Worm (Caenorhabditis elegans): ENCODE measurements around the gene F20B6.10.
"Not testable (repeated sequence)": the region's sequence is repeated elsewhere in the genome, so short reads cannot be mapped to it uniquely, and the experiment has no call there.

Gene F20B6.10

DNA sequence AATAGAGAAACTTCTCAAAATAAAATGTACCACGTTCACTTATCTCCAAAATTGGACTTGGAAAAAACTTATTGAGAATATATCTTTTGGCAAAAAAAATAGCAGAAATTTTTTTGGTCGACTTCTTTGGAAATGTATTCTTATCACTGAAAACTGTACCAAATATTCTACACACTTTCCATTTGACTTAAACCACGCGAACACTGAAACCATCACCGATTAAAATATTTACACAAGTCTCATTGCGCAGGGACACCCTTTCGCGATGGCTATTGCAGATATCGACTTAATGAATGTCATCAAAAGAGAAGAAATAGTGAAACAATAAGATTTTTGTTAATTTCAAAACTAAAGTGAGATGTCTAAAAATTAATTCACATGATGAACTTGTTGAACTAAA, 8.5 kb downstream of the F20B6.10 start:
- TF ChIP-seq ets-4 (tag; optimal IDR thresholded peaks at IDR 0.05): no peak

DNA sequence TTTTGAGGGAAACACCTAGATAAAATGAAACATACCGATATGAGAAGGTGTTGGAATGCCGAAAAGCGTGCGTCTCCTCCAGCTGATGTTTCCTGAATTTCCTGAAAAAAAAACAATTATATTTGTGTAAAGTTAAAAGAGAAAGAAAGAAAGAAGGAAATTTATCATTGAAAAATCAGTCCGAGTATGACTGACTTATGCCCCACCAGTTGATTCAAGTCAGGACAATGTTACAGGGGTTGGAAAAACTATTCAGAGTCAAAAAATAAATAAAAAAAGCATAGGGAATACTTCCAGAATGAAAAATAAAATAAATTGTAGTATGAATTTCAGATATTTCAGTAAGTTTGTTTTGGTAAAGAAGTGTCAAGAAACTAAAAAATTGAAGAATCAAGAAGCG, 9.6 kb downstream of the F20B6.10 start, which contains the start of gene F20B6.9:
TSS of gene F20B6.9 (minus strand) at position 101 of the 400 bp plus-strand sequence.
- not testable (repeated sequence) for TF ChIP-seq ceh-19 (GFP tag; optimal IDR thresholded peaks at IDR 0.05); rnt-1 (tag; optimal IDR thresholded peaks at IDR 0.05); fax-1 (tag; optimal IDR thresholded peaks at IDR 0.05)

DNA sequence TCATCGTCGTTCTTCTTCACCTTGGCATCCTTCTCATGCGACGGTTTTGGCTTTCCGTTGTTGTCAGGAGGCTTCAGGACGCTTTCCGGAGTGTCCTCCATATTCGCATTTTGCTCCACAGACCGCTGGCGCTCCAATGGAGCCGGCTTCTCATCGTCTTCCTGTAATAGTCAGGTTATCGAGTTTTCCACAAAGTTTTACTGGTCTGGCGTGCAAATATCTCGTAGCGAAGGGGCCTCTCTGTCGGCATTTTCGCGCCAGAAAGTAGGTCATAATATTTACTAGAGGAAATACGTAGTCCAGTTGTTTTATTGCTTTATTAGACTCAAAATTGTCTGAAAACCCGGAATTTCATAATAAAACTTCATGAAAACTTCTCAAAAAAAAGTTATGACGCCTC, 14.9 kb downstream of the F20B6.10 start, which contains the start of gene F20B6.6:
TSS of gene F20B6.6 (minus strand) at position 101 of the 400 bp plus-strand sequence.
- not testable (repeated sequence) for TF ChIP-seq npax-4 (tag; optimal IDR thresholded peaks at IDR 0.05); ama-1 (optimal IDR thresholded peaks at IDR 0.05); tbx-2 (tag; optimal IDR thresholded peaks at IDR 0.05)

DNA sequence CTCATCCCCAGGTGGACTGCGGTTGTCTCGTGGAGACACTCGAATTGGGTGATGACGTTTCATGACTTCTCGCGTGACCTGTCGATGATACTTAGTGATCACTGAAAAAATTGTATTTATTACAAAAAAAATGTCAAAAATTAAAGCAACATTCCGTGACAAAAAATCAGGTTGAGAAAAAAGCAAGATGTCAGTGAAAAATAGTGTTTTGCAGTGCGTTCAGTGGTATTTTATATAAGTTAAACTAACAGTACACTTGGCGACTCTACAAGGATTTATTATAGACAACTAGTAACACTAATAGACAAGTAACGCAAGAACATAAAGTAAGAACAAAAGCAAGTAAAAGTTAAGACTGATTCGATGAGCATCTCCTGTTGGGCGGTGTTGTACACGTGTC, 17.2 kb downstream of the F20B6.10 start, which contains the start of gene F20B6.5:
TSS of gene F20B6.5 (minus strand) at position 101 of the 400 bp plus-strand sequence.
- not testable (repeated sequence) for TF ChIP-seq ztf-16, pha-2, ttx-3 (tag; optimal IDR thresholded peaks at IDR 0.05)

DNA sequence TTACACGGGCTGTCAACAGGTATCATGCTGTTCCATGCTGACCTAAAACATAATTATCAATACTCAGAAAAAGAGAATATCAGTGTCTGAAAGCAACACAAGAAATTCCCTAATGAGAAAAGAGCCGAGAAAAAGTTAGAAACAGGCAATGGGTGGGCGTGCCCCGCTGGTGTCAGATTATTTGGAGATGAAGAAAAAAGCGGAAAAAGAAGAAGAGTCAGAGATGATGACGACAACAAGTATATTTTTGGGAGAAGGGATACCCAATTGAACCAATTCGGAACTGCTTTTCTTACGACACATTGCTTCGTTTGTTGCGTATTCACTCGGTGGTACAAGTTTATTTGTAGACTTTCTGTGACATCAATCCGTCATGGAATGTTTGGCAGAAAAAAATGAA, 20.6 kb downstream of the F20B6.10 start, which contains the start of gene F20B6.4:
TSS of gene F20B6.4 (minus strand) at position 101 of the 400 bp plus-strand sequence.
- no peak for TF ChIP-seq npax-4 (tag; optimal IDR thresholded peaks at IDR 0.05)
- no peak for TF ChIP-seq rnt-1 (tag; optimal IDR thresholded peaks at IDR 0.05)
- TF ChIP-seq ama-1 (optimal IDR thresholded peaks at IDR 0.05): no peak
- no peak for TF ChIP-seq C08G9.2 (tag; optimal IDR thresholded peaks at IDR 0.05)
- no peak for TF ChIP-seq hlh-15 (tag; optimal IDR thresholded peaks at IDR 0.05)
- TF ChIP-seq K09A11.1 (tag; optimal IDR thresholded peaks at IDR 0.05; ENCODE audit: insufficient read depth): no peak
- no peak for TF ChIP-seq pqm-1 (tag; optimal IDR thresholded peaks at IDR 0.05)
- TF ChIP-seq hlh-30 (tag; optimal IDR thresholded peaks at IDR 0.05; ENCODE audit: insufficient read depth): no peak
- TF ChIP-seq zip-5 (tag; optimal IDR thresholded peaks at IDR 0.05): no peak

DNA sequence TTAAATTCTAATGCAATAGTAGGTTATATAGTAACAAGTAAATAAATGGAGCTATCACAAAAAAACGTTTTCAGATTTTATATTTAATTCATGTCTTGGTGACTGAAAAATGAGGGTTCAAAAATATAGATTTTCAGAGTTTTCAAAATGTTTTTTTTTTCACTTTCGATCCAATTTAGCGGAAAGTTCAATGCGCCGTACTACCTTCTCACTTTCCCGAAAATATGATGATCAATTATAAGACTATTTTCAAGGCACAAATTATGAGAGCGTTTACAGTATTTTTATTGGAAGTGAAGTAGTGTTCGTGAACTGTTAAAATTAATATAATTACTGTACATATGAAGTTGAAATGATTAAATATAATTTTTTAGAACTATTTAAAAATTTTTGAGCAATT, 23.9 kb downstream of the F20B6.10 start:
- TF ChIP-seq fax-1 (tag; optimal IDR thresholded peaks at IDR 0.05) (no peak), lin-11 (tag; optimal IDR thresholded peaks at IDR 0.05) (no peak), rnt-1 (tag; optimal IDR thresholded peaks at IDR 0.05) (no peak), zip-5 (tag; optimal IDR thresholded peaks at IDR 0.05) (no peak), C08G9.2 (tag; optimal IDR thresholded peaks at IDR 0.05) (no peak)

DNA sequence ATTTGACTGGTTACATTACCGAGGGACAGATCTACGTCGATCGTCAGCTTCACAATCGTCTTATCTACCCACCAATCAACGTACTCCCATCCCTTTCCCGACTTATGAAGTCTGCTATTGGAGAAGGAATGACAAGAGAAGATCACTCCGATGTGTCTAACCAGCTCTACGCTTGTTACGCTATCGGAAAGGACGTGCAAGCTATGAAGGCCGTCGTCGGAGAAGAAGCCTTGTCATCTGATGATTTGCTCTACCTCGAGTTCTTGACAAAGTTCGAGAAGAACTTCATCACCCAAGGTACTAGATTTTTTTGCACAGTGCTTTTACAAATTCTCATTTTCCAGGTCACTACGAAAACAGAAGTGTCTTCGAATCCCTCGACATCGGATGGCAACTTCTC, 24.8 kb downstream of the F20B6.10 start:
- TF ChIP-seq eyg-1 (tag; optimal IDR thresholded peaks at IDR 0.05) (no peak), lin-11 (tag; optimal IDR thresholded peaks at IDR 0.05) (no peak), ceh-18 (tag; optimal IDR thresholded peaks at IDR 0.05) (no peak)

DNA sequence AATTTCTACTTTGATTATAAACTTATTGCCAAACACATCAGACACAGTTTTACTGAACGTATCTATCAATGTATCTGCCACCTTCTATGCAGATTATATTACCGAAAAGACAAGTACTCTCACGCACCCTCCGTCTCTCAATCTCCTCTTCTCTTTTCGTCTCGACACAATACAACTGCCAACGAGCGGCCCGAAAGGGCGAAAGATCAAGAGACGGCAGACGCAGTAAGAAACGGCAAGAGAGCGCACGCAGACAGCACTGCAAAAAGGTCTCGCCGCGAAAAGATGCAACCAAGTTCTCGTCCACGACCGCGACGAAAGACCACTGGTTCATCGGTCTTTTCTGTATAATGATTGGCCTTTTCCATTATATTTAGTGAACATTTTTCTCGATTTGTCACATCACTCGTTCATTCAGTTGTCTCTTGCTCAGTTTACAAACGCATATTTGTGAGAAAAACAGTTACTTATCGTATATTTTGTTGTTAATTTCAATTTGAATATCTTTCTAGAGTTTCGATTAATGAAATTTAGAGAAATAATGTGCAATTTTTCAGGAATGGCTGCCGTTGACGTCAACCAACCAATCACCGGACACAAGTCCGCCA, 26.4 kb downstream of the F20B6.10 start, which contains the start of gene vha-12:
TSS of gene vha-12 (plus strand) at position 558 of the 608 bp plus-strand sequence.
- TF ChIP-seq ceh-31 (tag; optimal IDR thresholded peaks at IDR 0.05) (peak; percentile 87), sdc-2 (tag; optimal IDR thresholded peaks at IDR 0.05) (peak; percentile 82), ceh-2 (tag; optimal IDR thresholded peaks at IDR 0.05) (peak; percentile 29), madf-2 (tag; optimal IDR thresholded peaks at IDR 0.05) (no peak), ceh-14 (tag; optimal IDR thresholded peaks at IDR 0.05) (peak; percentile 18), pag-3 (tag; optimal IDR thresholded peaks at IDR 0.05; ENCODE audit: borderline replicate concordance) (no peak), nfya-1 (tag; optimal IDR thresholded peaks at IDR 0.05) (peak; percentile 86), rnt-1 (tag; optimal IDR thresholded peaks at IDR 0.05) (peak; percentile 48), che-1 (tag; optimal IDR thresholded peaks at IDR 0.05) (no peak), hlh-30 (tag; optimal IDR thresholded peaks at IDR 0.05; ENCODE audit: insufficient read depth) (peak; percentile 51), ceh-34 (tag; optimal IDR thresholded peaks at IDR 0.05) (peak; percentile 94), pha-2 (tag; optimal IDR thresholded peaks at IDR 0.05) (peak; percentile 24), unc-55 (GFP tag; optimal IDR thresholded peaks at IDR 0.05) (peak; percentile 66), ceh-18 (tag; optimal IDR thresholded peaks at IDR 0.05) (peak; percentile 64), unc-42 (tag; optimal IDR thresholded peaks at IDR 0.05) (peak; percentile 82), hlh-13 (GFP tag; optimal IDR thresholded peaks at IDR 0.05) (no peak), ama-1 (optimal IDR thresholded peaks at IDR 0.05) (peak; percentile 45), dve-1 (tag; optimal IDR thresholded peaks at IDR 0.05) (peak; percentile 70), lin-11 (tag; optimal IDR thresholded peaks at IDR 0.05) (no peak), sox-2 (GFP tag; IDR thresholded peaks at IDR 0.05) (peak; percentile 32; the same call in 1 of the 2 replicates), elt-4 (tag; optimal IDR thresholded peaks at IDR 0.05) (no peak), pax-1 (tag; optimal IDR thresholded peaks at IDR 0.05) (peak; percentile 76), elt-2 (tag; optimal IDR thresholded peaks at IDR 0.05) (peak; percentile 50)
